Worm (Caenorhabditis elegans) whole organism, mixed stage, embryonic: ENCODE results near the gene try-9.

Experiments
- flh-1 ChIP-seq: fragments of 200-800 bp; sonication (Bioruptor generic); optimal IDR thresholded peaks from 2 replicates; lab custom pipeline; 2018; ENCODE audit warnings: mild to moderate bottlenecking, missing genetic modification characterization, moderate library complexity, missing compliant biosample characterization
- mep-1 ChIP-seq: fragments of 150-350 bp; optimal IDR thresholded peaks from 2 replicates; lab custom pipeline; 2017; ENCODE audit warnings: missing biosample characterization, missing genetic modification reagents, missing genetic modification characterization, inconsistent platforms
- mls-2 ChIP-seq: sonication (generic microtip); optimal IDR thresholded peaks from 2 replicates; lab custom pipeline; 2016; ENCODE audit warnings: mild to moderate bottlenecking, missing genetic modification characterization, moderate library complexity, missing compliant biosample characterization
- tbx-8 ChIP-seq: fragments of 200-800 bp; sonication (Bioruptor generic); optimal IDR thresholded peaks from 2 replicates; lab custom pipeline; 2018; ENCODE audit warnings: mild to moderate bottlenecking, missing genetic modification characterization, moderate library complexity, missing compliant biosample characterization

DNA sequence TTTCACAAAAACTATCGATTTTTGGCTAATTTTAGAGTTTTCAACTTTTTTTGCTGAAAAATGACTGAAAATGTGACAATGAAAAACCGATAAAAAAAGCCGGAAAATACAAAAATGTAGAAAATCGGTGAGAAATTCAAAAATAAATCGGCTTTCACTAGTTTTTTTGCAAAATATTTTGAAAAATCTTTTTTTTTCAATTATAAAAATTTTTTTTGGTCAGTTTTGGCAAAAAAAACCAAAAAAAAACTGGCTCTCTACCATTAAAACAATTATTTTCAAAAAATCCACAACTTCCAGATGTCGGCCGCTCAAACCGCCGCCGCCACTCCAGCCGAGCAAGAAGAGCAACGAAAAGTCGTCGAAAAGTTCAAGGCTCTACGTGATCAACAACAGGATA is 41.6 kb upstream of the try-9 start, which contains the start of gene pfd-2:
- TF ChIP-seq tbx-8 (GFP tag; lab: Kevin White, UChicago) (no peak), flh-1 (GFP tag; lab: Kevin White, UChicago) (no peak), mep-1 (tag; lab: Kevin White, UChicago) (no peak), mls-2 (no peak)
